In genomic region chrX:7301351-7302328, dm6 we compare ENCODE assay signal across 4 fruit fly cellular contexts.
TF ChIP-seq lines count a peak whose summit lies in the region.

No protein-coding gene starts in this region.

TF ChIP-seq in whole organism, adult, 20 proteins besides CTCF, POLR2A, EP300 and RAD21 (continued from another document):
- no peak for TF ChIP-seq CG14711 (tag; optimal IDR thresholded peaks at IDR 0.05; lab: Kevin White, UChicago)

TF ChIP-seq in whole organism, embryonic, 481 proteins besides CTCF, POLR2A, EP300 and RAD21 (continued from another document and continues in another):
- TF ChIP-seq zen (tag; optimal IDR thresholded peaks at IDR 0.05; lab: Kevin White, UChicago), result no peak
- TF ChIP-seq CG30020 (tag; optimal IDR thresholded peaks at IDR 0.05; lab: Kevin White, UChicago), result peak; percentile 44
- TF ChIP-seq lola (GFP tag; optimal IDR thresholded peaks at IDR 0.05; lab: Kevin White, UChicago), result peak in 1 of 3 experiments; percentile 86
- no peak for TF ChIP-seq chinmo (GFP tag; IDR thresholded peaks at IDR 0.05; lab: Robert Waterston, UW; ENCODE audit: partially characterized antibody)
- TF ChIP-seq chif (GFP tag; optimal IDR thresholded peaks at IDR 0.05; lab: Kevin White, UChicago), result peak; percentile 12 to 45
- TF ChIP-seq CG3847 (GFP tag; IDR thresholded peaks at IDR 0.05; lab: Robert Waterston, UW), result no peak
- peak; percentile 39; the same call in 1 of the 2 replicates for TF ChIP-seq CG11085 (GFP tag; IDR thresholded peaks at IDR 0.05; lab: Robert Waterston, UW)
- no peak; the same call in 2 of the 3 replicates for TF ChIP-seq Mrtf (GFP tag; IDR thresholded peaks at IDR 0.05; lab: Robert Waterston, UW)
- peak; percentile 65 for TF ChIP-seq D19A (tag; optimal IDR thresholded peaks at IDR 0.05; lab: Kevin White, UChicago)
- TF ChIP-seq CG13624 (GFP tag; optimal IDR thresholded peaks at IDR 0.05; lab: Kevin White, UChicago), result peak; percentile 18
- peak; percentile 3 for TF ChIP-seq lab (GFP tag; optimal IDR thresholded peaks at IDR 0.05; lab: Kevin White, UChicago)
- no peak for TF ChIP-seq sc (optimal IDR thresholded peaks at IDR 0.05; lab: Kevin White, UChicago)
- peak; percentile 55 for TF ChIP-seq sc (GFP tag; optimal IDR thresholded peaks at IDR 0.05; lab: Kevin White, UChicago)
- TF ChIP-seq Scr (GFP tag; IDR thresholded peaks at IDR 0.05; lab: Robert Waterston, UW; ENCODE audit: partially characterized antibody), result no peak
- TF ChIP-seq Nf-YA (GFP tag; IDR thresholded peaks at IDR 0.05; lab: Robert Waterston, UW), result 0 out of 2 replicates have a peak, but pooled peaks have one; percentile 5
- TF ChIP-seq Lim3 (GFP tag; IDR thresholded peaks at IDR 0.05; lab: Robert Waterston, UW), result no peak
- TF ChIP-seq CG17186 (GFP tag; optimal IDR thresholded peaks at IDR 0.05; lab: Kevin White, UChicago), result no peak
- peak; percentile 24 for TF ChIP-seq Sry-δ (GFP tag; optimal IDR thresholded peaks at IDR 0.05; lab: Kevin White, UChicago)
- no peak for TF ChIP-seq CG12299 (tag; optimal IDR thresholded peaks at IDR 0.05; lab: Kevin White, UChicago)
- peak; percentile 7 for TF ChIP-seq chn (GFP tag; optimal IDR thresholded peaks at IDR 0.05; lab: Kevin White, UChicago)
- peak; percentile 14 for TF ChIP-seq CG10565 (GFP tag; optimal IDR thresholded peaks at IDR 0.05; lab: Kevin White, UChicago)
- no peak for TF ChIP-seq Dref (GFP tag; IDR thresholded peaks at IDR 0.05; lab: Robert Waterston, UW)
- peak; percentile 26 for TF ChIP-seq exex (tag; optimal IDR thresholded peaks at IDR 0.05; lab: Kevin White, UChicago)
- TF ChIP-seq CG5180 (GFP tag; optimal IDR thresholded peaks at IDR 0.05; lab: Kevin White, UChicago), result peak; percentile 50
- no peak for TF ChIP-seq Doc3 (GFP tag; IDR thresholded peaks at IDR 0.05; lab: Robert Waterston, UW; ENCODE audit: partially characterized antibody)
- peak; percentile 13 for TF ChIP-seq Usf (GFP tag; optimal IDR thresholded peaks at IDR 0.05; lab: Kevin White, UChicago)
- TF ChIP-seq gt (GFP tag; IDR thresholded peaks at IDR 0.05; lab: Robert Waterston, UW), result no peak; the same call in 1 of the 2 replicates
- peak; percentile 71 for TF ChIP-seq Optix (GFP tag; IDR thresholded peaks at IDR 0.05; lab: Robert Waterston, UW)
- no peak for TF ChIP-seq Dfd (GFP tag; optimal IDR thresholded peaks at IDR 0.05; lab: Kevin White, UChicago)
- TF ChIP-seq Hr3 (GFP tag; optimal IDR thresholded peaks at IDR 0.05; lab: Kevin White, UChicago), result peak; percentile 56
- TF ChIP-seq odd (GFP tag; optimal IDR thresholded peaks at IDR 0.05; lab: Kevin White, UChicago), result peak; percentile 64
- TF ChIP-seq emc (GFP tag; optimal IDR thresholded peaks at IDR 0.05; lab: Kevin White, UChicago), result no peak
- TF ChIP-seq ham (GFP tag; IDR thresholded peaks at IDR 0.05; lab: Robert Waterston, UW), result no peak
- peak; percentile 87 for TF ChIP-seq crol (GFP tag; IDR thresholded peaks at IDR 0.05; lab: Robert Waterston, UW)
- TF ChIP-seq pb (GFP tag; optimal IDR thresholded peaks at IDR 0.05; lab: Kevin White, UChicago), result no peak
- peak; percentile 18 for TF ChIP-seq HHEX (GFP tag; optimal IDR thresholded peaks at IDR 0.05; lab: Kevin White, UChicago)
- peak; percentile 18 for TF ChIP-seq gcm2 (GFP tag; optimal IDR thresholded peaks at IDR 0.05; lab: Kevin White, UChicago)
- no peak for TF ChIP-seq knrl (GFP tag; IDR thresholded peaks at IDR 0.05; lab: Robert Waterston, UW; ENCODE audit: partially characterized antibody)
- peak; percentile 52 for TF ChIP-seq CG2875 (GFP tag; optimal IDR thresholded peaks at IDR 0.05; lab: Kevin White, UChicago)
- no peak; the same call in 2 of the 3 replicates for TF ChIP-seq Aef1 (GFP tag; IDR thresholded peaks at IDR 0.05; lab: Robert Waterston, UW)
- TF ChIP-seq zf30C (GFP tag; optimal IDR thresholded peaks at IDR 0.05; lab: Kevin White, UChicago), result no peak
- peak; percentile 33 for TF ChIP-seq Ada2b (GFP tag; IDR thresholded peaks at IDR 0.05; lab: Robert Waterston, UW)

TF ChIP-seq in whole organism, prepupa, 60 proteins besides CTCF, POLR2A, EP300 and RAD21 (continued from another document):
- TF ChIP-seq topi (GFP tag; optimal IDR thresholded peaks at IDR 0.05; lab: Kevin White, UChicago), result peak; percentile 90
- peak; percentile 83 for TF ChIP-seq Met (GFP tag; optimal IDR thresholded peaks at IDR 0.05; lab: Kevin White, UChicago)
- peak; percentile 62 for TF ChIP-seq CG15336 (GFP tag; IDR thresholded peaks at IDR 0.05; lab: Robert Waterston, UW)
- peak; percentile 84 for TF ChIP-seq pdm3 (GFP tag; optimal IDR thresholded peaks at IDR 0.05; lab: Kevin White, UChicago)
- peak; percentile 62 for TF ChIP-seq CG34406 (GFP tag; optimal IDR thresholded peaks at IDR 0.05; lab: Kevin White, UChicago)
- peak; percentile 63 for TF ChIP-seq Sox102F (GFP tag; optimal IDR thresholded peaks at IDR 0.05; lab: Kevin White, UChicago)
- TF ChIP-seq CG11902 (GFP tag; optimal IDR thresholded peaks at IDR 0.05; lab: Kevin White, UChicago), result peak; percentile 42
- no peak for TF ChIP-seq ss (GFP tag; optimal IDR thresholded peaks at IDR 0.05; lab: Kevin White, UChicago)
- TF ChIP-seq CG16779 (tag; optimal IDR thresholded peaks at IDR 0.05; lab: Kevin White, UChicago), result peak; percentile 53
- peak; percentile 81 for TF ChIP-seq Hr4 (GFP tag; optimal IDR thresholded peaks at IDR 0.05; lab: Kevin White, UChicago)
- TF ChIP-seq CG8632 (GFP tag; optimal IDR thresholded peaks at IDR 0.05; lab: Kevin White, UChicago), result peak; percentile 69
- TF ChIP-seq achi (GFP tag; optimal IDR thresholded peaks at IDR 0.05; lab: Kevin White, UChicago), result peak; percentile 74
- peak; percentile 22 for TF ChIP-seq fd85E (GFP tag; optimal IDR thresholded peaks at IDR 0.05; lab: Kevin White, UChicago)
- peak; percentile 38 for TF ChIP-seq dsx (GFP tag; optimal IDR thresholded peaks at IDR 0.05; lab: Kevin White, UChicago; ENCODE audit: poor library complexity, severe bottlenecking)
- TF ChIP-seq net (GFP tag; optimal IDR thresholded peaks at IDR 0.05; lab: Kevin White, UChicago), result peak; percentile 69
- peak; percentile 82 for TF ChIP-seq Sox14 (GFP tag; optimal IDR thresholded peaks at IDR 0.05; lab: Kevin White, UChicago)
- TF ChIP-seq Smox (GFP tag; optimal IDR thresholded peaks at IDR 0.05; lab: Kevin White, UChicago), result peak; percentile 84
- TF ChIP-seq CG10631 (GFP tag; optimal IDR thresholded peaks at IDR 0.05; lab: Kevin White, UChicago), result peak; percentile 75
- peak; percentile 94 for TF ChIP-seq Eip78C (GFP tag; lab: Kevin White, UChicago)
- peak; percentile 75 for TF ChIP-seq vri (GFP tag; optimal IDR thresholded peaks at IDR 0.05; lab: Kevin White, UChicago)
- peak; percentile 78 for TF ChIP-seq cyc (GFP tag; optimal IDR thresholded peaks at IDR 0.05; lab: Kevin White, UChicago)
- TF ChIP-seq Blimp-1 (GFP tag; optimal IDR thresholded peaks at IDR 0.05; lab: Kevin White, UChicago), result peak; percentile 52
- TF ChIP-seq Ets21C (GFP tag; optimal IDR thresholded peaks at IDR 0.05; lab: Kevin White, UChicago), result peak; percentile 71
- peak; percentile 78 for TF ChIP-seq CG11762 (GFP tag; optimal IDR thresholded peaks at IDR 0.05; lab: Kevin White, UChicago; ENCODE audit: insufficient read depth)
- TF ChIP-seq Eip75B (GFP tag; optimal IDR thresholded peaks at IDR 0.05; lab: Kevin White, UChicago), result peak; percentile 83
- TF ChIP-seq CG8119 (GFP tag; IDR thresholded peaks at IDR 0.05; lab: Robert Waterston, UW), result peak; percentile 56; the same call in 2 of the 3 replicates
- peak; percentile 94 for TF ChIP-seq CG32006 (GFP tag; optimal IDR thresholded peaks at IDR 0.05; lab: Kevin White, UChicago)
- peak; percentile 81 for TF ChIP-seq OdsH (GFP tag; optimal IDR thresholded peaks at IDR 0.05; lab: Kevin White, UChicago)
- TF ChIP-seq CG31627 (GFP tag; optimal IDR thresholded peaks at IDR 0.05; lab: Kevin White, UChicago), result peak; percentile 85
- peak; percentile 86 for TF ChIP-seq lz (GFP tag; optimal IDR thresholded peaks at IDR 0.05; lab: Kevin White, UChicago)
- peak; percentile 82 for TF ChIP-seq eg (GFP tag; IDR thresholded peaks at IDR 0.05; lab: Robert Waterston, UW)
- peak; percentile 75 for TF ChIP-seq CG3032 (tag; optimal IDR thresholded peaks at IDR 0.05; lab: Kevin White, UChicago)
- TF ChIP-seq spab (GFP tag; optimal IDR thresholded peaks at IDR 0.05; lab: Kevin White, UChicago), result peak; percentile 79
- TF ChIP-seq Ets96B (tag; optimal IDR thresholded peaks at IDR 0.05; lab: Kevin White, UChicago), result peak; percentile 57
- peak; percentile 65 for TF ChIP-seq Gug (GFP tag; IDR thresholded peaks at IDR 0.05; lab: Robert Waterston, UW)
- TF ChIP-seq fd59A (GFP tag; optimal IDR thresholded peaks at IDR 0.05; lab: Kevin White, UChicago), result peak; percentile 89
- peak; percentile 44 for TF ChIP-seq CG9139 (GFP tag; optimal IDR thresholded peaks at IDR 0.05; lab: Kevin White, UChicago)
- peak; percentile 76 for TF ChIP-seq Hr39 (GFP tag; optimal IDR thresholded peaks at IDR 0.05; lab: Kevin White, UChicago)
- TF ChIP-seq CG3919 (GFP tag; optimal IDR thresholded peaks at IDR 0.05; lab: Kevin White, UChicago), result peak; percentile 71
- peak; percentile 86 for TF ChIP-seq CG6163 (GFP tag; IDR thresholded peaks at IDR 0.05; lab: Robert Waterston, UW)
- peak; percentile 73 for TF ChIP-seq CG10669 (GFP tag; optimal IDR thresholded peaks at IDR 0.05; lab: Kevin White, UChicago)

TF ChIP-seq in whole organism, wandering third instar larva, 38 proteins besides CTCF, POLR2A, EP300 and RAD21 (continued from another document):
- TF ChIP-seq tai (GFP tag; optimal IDR thresholded peaks at IDR 0.05; lab: Kevin White, UChicago) (peak; percentile 29), Dfd (GFP tag; optimal IDR thresholded peaks at IDR 0.05; lab: Kevin White, UChicago) (peak; percentile 37), CG32264 (GFP tag; optimal IDR thresholded peaks at IDR 0.05; lab: Kevin White, UChicago) (no peak), dl (GFP tag; optimal IDR thresholded peaks at IDR 0.05; lab: Kevin White, UChicago; ENCODE audit: insufficient read depth in 1 of 2, partially characterized antibody in 2 of 2) (no peak), sv (GFP tag; optimal IDR thresholded peaks at IDR 0.05; lab: Kevin White, UChicago) (peak; percentile 42), rgr (GFP tag; optimal IDR thresholded peaks at IDR 0.05; lab: Kevin White, UChicago) (peak; percentile 57), ey (GFP tag; optimal IDR thresholded peaks at IDR 0.05; lab: Kevin White, UChicago) (peak; percentile 75), lola (GFP tag; optimal IDR thresholded peaks at IDR 0.05; lab: Kevin White, UChicago) (no peak), N (GFP tag; optimal IDR thresholded peaks at IDR 0.05; lab: Kevin White, UChicago) (no peak), Hr78 (GFP tag; optimal IDR thresholded peaks at IDR 0.05; lab: Kevin White, UChicago) (no peak), Myc (optimal IDR thresholded peaks at IDR 0.05; lab: Kevin White, UChicago) (no peak), Dif (GFP tag; optimal IDR thresholded peaks at IDR 0.05; lab: Kevin White, UChicago; ENCODE audit: partially characterized antibody) (peak; percentile 46), h (GFP tag; optimal IDR thresholded peaks at IDR 0.05; lab: Kevin White, UChicago) (peak; percentile 73), Mio (GFP tag; optimal IDR thresholded peaks at IDR 0.05; lab: Kevin White, UChicago) (no peak), jim (GFP tag; optimal IDR thresholded peaks at IDR 0.05; lab: Kevin White, UChicago) (no peak), GATAd (GFP tag; optimal IDR thresholded peaks at IDR 0.05; lab: Kevin White, UChicago) (peak; percentile 4)
